Fruit fly (Drosophila melanogaster) whole organism, embryonic: Measurements from ENCODE around the gene Ctr1B.

Source experiments
- ATbp ChIP-seq: fragments of 200-800 bp; sonication (Bioruptor generic); optimal IDR thresholded peaks from 2 replicates; lab custom pipeline; 2017; ENCODE audit warnings: missing biosample characterization, mild to moderate bottlenecking, missing genetic modification characterization, missing genetic modification reagents
- Asciz ChIP-seq: fragments of 200-800 bp; sonication (Bioruptor generic); optimal IDR thresholded peaks from 2 replicates; lab custom pipeline; 2017; ENCODE audit warnings: missing biosample characterization, mild to moderate bottlenecking, missing genetic modification characterization, missing genetic modification reagents
- Awh ChIP-seq: fragments of 200-800 bp; sonication (Bioruptor generic); IDR thresholded peaks from 2 replicates; pipeline ENCODE4, ENCODE4 v1.3.6; 2022; ENCODE audit warnings: missing biosample characterization, missing genetic modification characterization
- B-H2 ChIP-seq: fragments of 200-800 bp; sonication (Bioruptor generic); optimal IDR thresholded peaks from 2 replicates; lab custom pipeline; 2018; ENCODE audit warnings: missing biosample characterization, mild to moderate bottlenecking, missing genetic modification characterization
- CG10654 ChIP-seq: fragments of 200-800 bp; sonication (Bioruptor generic); optimal IDR thresholded peaks from 2 replicates; lab custom pipeline; 2016; ENCODE audit warnings: missing biosample characterization, missing genetic modification characterization
- CG11695 ChIP-seq: fragments of 200-800 bp; sonication (Bioruptor generic); IDR thresholded peaks from 3 replicates; pipeline ENCODE4 v1.3.6; 2022; ENCODE audit warnings: missing biosample characterization, missing genetic modification characterization
- CG13424 ChIP-seq: fragments of 200-800 bp; sonication (Bioruptor generic); optimal IDR thresholded peaks from 2 replicates; lab custom pipeline; 2019; ENCODE audit warnings: missing biosample characterization, mild to moderate bottlenecking, missing genetic modification characterization, moderate library complexity
- CG13775 ChIP-seq: fragments of 200-800 bp; sonication (Bioruptor generic); optimal IDR thresholded peaks from 3 replicates; lab custom pipeline; 2017; ENCODE audit warnings: missing biosample characterization, mild to moderate bottlenecking, missing genetic modification characterization
- CG14050 ChIP-seq: fragments of 200-800 bp; sonication (Bioruptor generic); IDR thresholded peaks from 3 replicates; pipeline ENCODE4 v1.3.6; 2022; ENCODE audit warnings: missing biosample characterization, missing genetic modification characterization
- CG14667 ChIP-seq: fragments of 200-800 bp; sonication (Bioruptor generic); IDR thresholded peaks from 2 replicates; pipeline ENCODE4 v1.3.6; 2022; ENCODE audit warnings: missing biosample characterization, missing genetic modification characterization
- CG17186 ChIP-seq: fragments of 200-800 bp; sonication (Bioruptor generic); optimal IDR thresholded peaks from 3 replicates; lab custom pipeline; 2017; ENCODE audit warnings: missing biosample characterization, missing genetic modification reagents, missing genetic modification characterization
- CG17328 ChIP-seq: fragments of 200-800 bp; sonication (Bioruptor generic); IDR thresholded peaks from 2 replicates; pipeline ENCODE4 v1.3.6; 2022; ENCODE audit warnings: missing biosample characterization, missing genetic modification characterization
- CG17361 ChIP-seq: fragments of 200-800 bp; sonication (Bioruptor generic); IDR thresholded peaks from 3 replicates; pipeline ENCODE4 v1.3.6; 2022; ENCODE audit warnings: missing biosample characterization, missing genetic modification characterization
- CG17612 ChIP-seq: fragments of 200-800 bp; sonication (Bioruptor generic); IDR thresholded peaks from 2 replicates; pipeline ENCODE4 v1.3.6; 2022; ENCODE audit warnings: missing biosample characterization, missing genetic modification characterization
- CG17912 ChIP-seq: fragments of 200-800 bp; sonication (Bioruptor generic); optimal IDR thresholded peaks from 2 replicates; lab custom pipeline; 2018; ENCODE audit warnings: missing biosample characterization, mild to moderate bottlenecking, missing genetic modification characterization
- CG18476 ChIP-seq: fragments of 200-800 bp; sonication (Bioruptor generic); optimal IDR thresholded peaks from 2 replicates; lab custom pipeline; 2016; ENCODE audit warnings: missing biosample characterization, mild to moderate bottlenecking, missing genetic modification characterization
- CG34422 ChIP-seq: fragments of 200-800 bp; sonication (Bioruptor generic); IDR thresholded peaks from 3 replicates; pipeline ENCODE4 v1.3.6; 2022; ENCODE audit warnings: missing biosample characterization, missing genetic modification characterization
- CG43689 ChIP-seq: fragments of 200-800 bp; sonication (Bioruptor generic); IDR thresholded peaks from 2 replicates; pipeline ENCODE4 v1.3.6; 2022; ENCODE audit warnings: missing biosample characterization, missing genetic modification characterization
- CG4707 ChIP-seq: fragments of 200-800 bp; sonication (Bioruptor generic); optimal IDR thresholded peaks from 2 replicates; lab custom pipeline; 2018; ENCODE audit warnings: missing biosample characterization, mild to moderate bottlenecking, missing genetic modification characterization, moderate library complexity
- CG7357 ChIP-seq: fragments of 200-800 bp; sonication (Bioruptor generic); IDR thresholded peaks from 3 replicates; pipeline ENCODE4 v1.3.6; 2022; ENCODE audit warnings: missing biosample characterization, missing genetic modification characterization
- CG8478 ChIP-seq: fragments of >200 bp; optimal IDR thresholded peaks from 2 replicates; lab custom pipeline; 2018
- Dll ChIP-seq: fragments of 200-800 bp; sonication (Bioruptor generic); IDR thresholded peaks from 4 replicates; pipeline ENCODE4 v1.3.6; 2022; ENCODE audit warnings: missing biosample characterization, missing genetic modification characterization; ENCODE audit not compliant: partially characterized antibody
- Dref ChIP-seq: fragments of 200-800 bp; sonication (Bioruptor generic); IDR thresholded peaks from 2 replicates; pipeline ENCODE4 v1.3.6; 2022; ENCODE audit warnings: missing biosample characterization, missing genetic modification characterization
- Ets97D ChIP-seq: fragments of 200-800 bp; sonication (Bioruptor generic); optimal IDR thresholded peaks from 3 replicates; lab custom pipeline; 2016; ENCODE audit warnings: missing biosample characterization, missing genetic modification characterization
- Mes4 ChIP-seq: fragments of 200-800 bp; sonication (Bioruptor generic); optimal IDR thresholded peaks from 2 replicates; lab custom pipeline; 2016; ENCODE audit warnings: missing biosample characterization, missing genetic modification characterization
- NC2β ChIP-seq: fragments of 200-800 bp; sonication (Bioruptor generic); optimal IDR thresholded peaks from 2 replicates; lab custom pipeline; 2016; ENCODE audit warnings: missing biosample characterization, missing genetic modification characterization
- NFAT ChIP-seq: fragments of 200-800 bp; sonication (Bioruptor generic); IDR thresholded peaks from 2 replicates; pipeline ENCODE4 v1.3.6; 2022; ENCODE audit warnings: missing biosample characterization, missing genetic modification characterization
- Nf-YB ChIP-seq: fragments of 200-800 bp; sonication (Bioruptor generic); optimal IDR thresholded peaks from 3 replicates; lab custom pipeline; 2019; ENCODE audit warnings: missing biosample characterization, mild to moderate bottlenecking, missing genetic modification characterization, moderate library complexity
- btn ChIP-seq: fragments of 200-800 bp; sonication (Bioruptor generic); optimal IDR thresholded peaks from 2 replicates; lab custom pipeline; 2016; ENCODE audit warnings: missing biosample characterization, missing genetic modification characterization
- caup ChIP-seq: fragments of 200-800 bp; sonication (Bioruptor generic); optimal IDR thresholded peaks from 3 replicates; lab custom pipeline; 2017; ENCODE audit warnings: missing biosample characterization, mild to moderate bottlenecking, missing genetic modification characterization, moderate library complexity; ENCODE audit not compliant: severe bottlenecking
- da ChIP-seq: fragments of 200-800 bp; sonication (Bioruptor generic); optimal IDR thresholded peaks from 2 replicates; lab custom pipeline; 2016; ENCODE audit warnings: missing biosample characterization, missing genetic modification characterization
- gro ChIP-seq: fragments of 200-800 bp; sonication (Bioruptor generic); optimal IDR thresholded peaks from 2 replicates; lab custom pipeline; 2016; ENCODE audit warnings: missing biosample characterization, missing genetic modification characterization
- gsb ChIP-seq: fragments of 200-800 bp; sonication (Bioruptor generic); IDR thresholded peaks from 2 replicates; pipeline ENCODE4 v1.3.6; 2022; ENCODE audit warnings: missing biosample characterization, missing genetic modification characterization
- ind ChIP-seq: fragments of 200-800 bp; sonication (Bioruptor generic); optimal IDR thresholded peaks from 3 replicates; lab custom pipeline; 2016; ENCODE audit warnings: missing biosample characterization, missing genetic modification characterization
- kay ChIP-seq: fragments of 200-800 bp; sonication (Bioruptor generic); optimal IDR thresholded peaks from 2 replicates; lab custom pipeline; 2016; ENCODE audit warnings: missing biosample characterization, missing genetic modification characterization
- knrl ChIP-seq: fragments of 200-800 bp; sonication (Bioruptor generic); IDR thresholded peaks from 3 replicates; pipeline ENCODE4 v1.3.6; 2022; ENCODE audit warnings: missing biosample characterization, missing genetic modification characterization; ENCODE audit not compliant: partially characterized antibody
- lab ChIP-seq: fragments of 200-800 bp; sonication (Bioruptor generic); optimal IDR thresholded peaks from 3 replicates; lab custom pipeline; 2017; ENCODE audit warnings: missing biosample characterization, missing genetic modification characterization, mild to moderate bottlenecking, moderate library complexity, missing genetic modification reagents
- lov ChIP-seq, 2 experiments: fragments of 200-800 bp in 1 of 2; fragments of >200 bp in 1 of 2; sonication (Bioruptor generic) in 1 of 2; IDR thresholded peaks in 1 of 2; optimal IDR thresholded peaks in 1 of 2; 2 replicates in 1 of 2; 3 replicates in 1 of 2; pipeline versions ENCODE4 v1.3.6 to Lab custom; 2017 to 2022; ENCODE audit warnings: missing biosample characterization in 1 of 2, missing genetic modification characterization in 1 of 2
- mam ChIP-seq: fragments of 200-800 bp; sonication (Bioruptor generic); optimal IDR thresholded peaks from 3 replicates; lab custom pipeline; 2016; ENCODE audit warnings: missing biosample characterization, missing genetic modification characterization
- mirr ChIP-seq: fragments of 200-800 bp; sonication (Bioruptor generic); optimal IDR thresholded peaks from 3 replicates; lab custom pipeline; 2018; ENCODE audit warnings: missing biosample characterization, mild to moderate bottlenecking, missing genetic modification characterization
- nmo ChIP-seq: fragments of 200-800 bp; sonication (Bioruptor generic); optimal IDR thresholded peaks from 2 replicates; lab custom pipeline; 2018; ENCODE audit warnings: missing biosample characterization, mild to moderate bottlenecking, missing genetic modification characterization, moderate library complexity
- onecut ChIP-seq: fragments of 200-800 bp; sonication (Bioruptor generic); IDR thresholded peaks from 2 replicates; pipeline ENCODE4 v1.3.6; 2022; ENCODE audit warnings: missing biosample characterization, missing genetic modification characterization
- p53 ChIP-seq: fragments of 200-800 bp; sonication (Bioruptor generic); optimal IDR thresholded peaks from 2 replicates; lab custom pipeline; 2016; ENCODE audit warnings: missing biosample characterization, missing genetic modification characterization
- psq ChIP-seq: fragments of 200-800 bp; sonication (Bioruptor generic); optimal IDR thresholded peaks from 2 replicates; lab custom pipeline; 2017; ENCODE audit warnings: missing biosample characterization, missing genetic modification characterization
- rib ChIP-seq: fragments of 200-800 bp; sonication (Bioruptor generic); IDR thresholded peaks from 2 replicates; pipeline ENCODE4 v1.3.6; 2022; ENCODE audit warnings: missing biosample characterization, missing genetic modification characterization
- sc ChIP-seq, 3 experiments: fragments of >200 bp in 2 of 3; fragments of 200-800 bp in 1 of 3; sonication (Bioruptor generic) in 1 of 3; optimal IDR thresholded peaks; 2 replicates in 2 of 3; 3 replicates in 1 of 3; lab custom pipeline; 2017; ENCODE audit warnings: mild to moderate bottlenecking in 1 of 3, missing biosample characterization in 1 of 3, missing genetic modification characterization in 1 of 3, missing genetic modification reagents in 1 of 3
- scrt ChIP-seq: fragments of 200-800 bp; sonication (Bioruptor generic); optimal IDR thresholded peaks from 2 replicates; lab custom pipeline; 2018; ENCODE audit warnings: missing biosample characterization, mild to moderate bottlenecking, missing genetic modification characterization, moderate library complexity
- sens-2 ChIP-seq: fragments of 200-800 bp; sonication (Bioruptor generic); IDR thresholded peaks from 2 replicates; pipeline ENCODE4 v1.3.6; 2022; ENCODE audit warnings: missing biosample characterization, missing genetic modification characterization
- sqz ChIP-seq: fragments of 200-800 bp; sonication (Bioruptor generic); optimal IDR thresholded peaks from 3 replicates; lab custom pipeline; 2018; ENCODE audit warnings: missing biosample characterization, mild to moderate bottlenecking, missing genetic modification characterization
- ttk ChIP-seq: fragments of 200-800 bp; sonication (Bioruptor generic); IDR thresholded peaks from 2 replicates; pipeline ENCODE4 v2.1.2; 2022; ENCODE audit warnings: missing biosample characterization, missing genetic modification characterization

Ctr1B gene

DNA sequence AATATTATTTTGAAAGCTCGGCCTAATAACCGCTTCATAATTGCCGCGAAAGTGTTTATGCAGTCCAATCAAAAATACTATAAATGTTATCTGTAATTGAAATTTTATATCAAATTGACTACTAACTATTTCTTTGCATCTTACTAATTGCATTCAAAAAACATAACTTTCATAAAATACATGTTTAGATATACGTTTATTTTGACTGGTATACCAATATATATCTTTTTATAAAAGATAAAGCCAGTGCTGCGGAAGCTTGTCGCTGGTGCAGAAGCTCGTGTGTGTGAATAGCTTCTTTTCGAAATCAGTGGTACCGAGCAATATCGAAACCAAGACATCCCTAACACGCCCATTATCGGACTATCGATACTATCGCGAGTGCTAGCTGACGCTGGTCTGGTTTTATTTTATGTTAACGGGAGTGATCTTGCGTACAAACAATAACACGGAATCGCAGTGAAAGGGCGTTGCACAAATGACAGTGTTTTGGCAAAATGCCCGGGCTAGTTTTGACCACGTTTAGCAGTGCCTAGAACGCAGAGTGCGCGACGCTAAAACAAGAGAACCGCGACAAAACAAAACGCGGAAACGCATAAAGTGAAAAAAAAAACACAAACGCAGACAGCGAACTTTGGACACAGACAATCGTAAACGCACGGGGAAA, 32.2 kb downstream of the Ctr1B start, which contains the start of gene Atg13 (continued):
- TF ChIP-seq p53 (GFP tag; lab: Kevin White, UChicago) (no peak), CG43689 (GFP tag; lab: Robert Waterston, UW) (no peak), sens-2 (GFP tag; lab: Robert Waterston, UW) (no peak), CG7357 (GFP tag; lab: Robert Waterston, UW) (peak; percentile 93), CG14050 (no peak), CG4707 (GFP tag; lab: Kevin White, UChicago) (no peak), caup (GFP tag; lab: Kevin White, UChicago) (no peak), Nf-YB (GFP tag; lab: Kevin White, UChicago) (no peak), Dll (GFP tag; lab: Robert Waterston, UW) (peak; percentile 69), nmo (GFP tag; lab: Kevin White, UChicago) (peak; percentile 70), Ets97D (GFP tag; lab: Kevin White, UChicago) (peak; percentile 44), Asciz (GFP tag; lab: Kevin White, UChicago) (no peak), CG17361 (peak; percentile 79), CG10654 (GFP tag; lab: Kevin White, UChicago) (no peak), CG17328 (GFP tag; lab: Robert Waterston, UW) (no peak), CG11695 (GFP tag; lab: Robert Waterston, UW) (no peak), NFAT (peak; percentile 51; the same call in 1 of the 2 replicates), da (GFP tag; lab: Kevin White, UChicago) (no peak), CG8478 (lab: Kevin White, UChicago) (no peak), ttk (GFP tag; lab: Robert Waterston, UW) (no peak), scrt (GFP tag; lab: Kevin White, UChicago) (no peak), lab (GFP tag; lab: Kevin White, UChicago) (no peak), CG17186 (GFP tag; lab: Kevin White, UChicago) (peak; percentile 2), Mes4 (GFP tag; lab: Kevin White, UChicago) (no peak), CG34422 (peak; percentile 6; the same call in 1 of the 3 replicates), rib (GFP tag; lab: Robert Waterston, UW) (no peak), CG14667 (GFP tag; lab: Robert Waterston, UW) (no peak), CG13424 (tag; lab: Kevin White, UChicago) (peak; percentile 19), knrl (peak; percentile 73), NC2β (GFP tag; lab: Kevin White, UChicago) (no peak), Awh (GFP tag; lab: Robert Waterston, UW) (no peak), CG17912 (no peak), onecut (no peak), ind (peak; percentile 22), Dref (peak; percentile 89), sc (optimal IDR thresholded peaks at IDR 0.05; lab: Kevin White, UChicago) (no peak), sc (GFP tag; optimal IDR thresholded peaks at IDR 0.05; lab: Kevin White, UChicago) (no peak), lov (optimal IDR thresholded peaks at IDR 0.05; lab: Kevin White, UChicago) (no peak), lov (GFP tag; IDR thresholded peaks at IDR 0.05; lab: Robert Waterston, UW) (no peak), ATbp (GFP tag; lab: Kevin White, UChicago) (no peak), sqz (GFP tag; lab: Kevin White, UChicago) (peak; percentile 49), mirr (GFP tag; lab: Kevin White, UChicago) (no peak), CG17612 (GFP tag; lab: Robert Waterston, UW) (no peak), B-H2 (peak; percentile 25), gsb (GFP tag; lab: Robert Waterston, UW) (no peak), kay (GFP tag; lab: Kevin White, UChicago) (no peak), mam (peak; percentile 5), gro (GFP tag; lab: Kevin White, UChicago) (no peak), psq (no peak), CG13775 (GFP tag; lab: Kevin White, UChicago) (peak; percentile 50), CG18476 (GFP tag; lab: Kevin White, UChicago) (no peak), btn (GFP tag; lab: Kevin White, UChicago) (no peak)
